Fruit fly (Drosophila melanogaster) whole organism, embryonic: ENCODE measurements around the gene CG6878.
A peak's percentile ranks its signal among the peaks of the same experiment; 100 is the strongest.

ENCODE experiments used
- CG1024 ChIP-seq: fragments of 200-800 bp; sonication (Bioruptor generic); IDR thresholded peaks from 2 replicates; pipeline ENCODE4 v1.3.6; 2022; ENCODE audit warnings: missing biosample characterization, missing genetic modification characterization
- CG10274 ChIP-seq: fragments of 200-800 bp; sonication (Bioruptor generic); optimal IDR thresholded peaks from 3 replicates; lab custom pipeline; 2017; ENCODE audit warnings: missing biosample characterization, mild to moderate bottlenecking, missing genetic modification characterization
- CG11085 ChIP-seq: fragments of 200-800 bp; sonication (Bioruptor generic); IDR thresholded peaks from 2 replicates; pipeline ENCODE4 v1.3.6; 2022; ENCODE audit warnings: missing biosample characterization, missing genetic modification characterization
- CG11398 ChIP-seq: fragments of 200-800 bp; sonication (Bioruptor generic); optimal IDR thresholded peaks from 2 replicates; lab custom pipeline; 2016; ENCODE audit warnings: missing biosample characterization, missing genetic modification characterization
- CG11504 ChIP-seq: fragments of 200-800 bp; sonication (Bioruptor generic); optimal IDR thresholded peaks from 3 replicates; lab custom pipeline; 2019; ENCODE audit warnings: missing biosample characterization, mild to moderate bottlenecking, missing genetic modification characterization, moderate library complexity
- CG11723 ChIP-seq: fragments of 200-800 bp; sonication (Bioruptor generic); optimal IDR thresholded peaks from 2 replicates; lab custom pipeline; 2017; ENCODE audit warnings: missing biosample characterization, mild to moderate bottlenecking, missing genetic modification characterization
- CG13775 ChIP-seq: fragments of 200-800 bp; sonication (Bioruptor generic); optimal IDR thresholded peaks from 3 replicates; lab custom pipeline; 2017; ENCODE audit warnings: missing biosample characterization, mild to moderate bottlenecking, missing genetic modification characterization
- CG14667 ChIP-seq: fragments of 200-800 bp; sonication (Bioruptor generic); IDR thresholded peaks from 2 replicates; pipeline ENCODE4 v1.3.6; 2022; ENCODE audit warnings: missing biosample characterization, missing genetic modification characterization
- CG14710 ChIP-seq: fragments of 200-800 bp; sonication (Bioruptor generic); optimal IDR thresholded peaks from 3 replicates; lab custom pipeline; 2019; ENCODE audit warnings: missing biosample characterization, mild to moderate bottlenecking, missing genetic modification characterization, moderate library complexity
- CG15011 ChIP-seq: fragments of 200-800 bp; sonication (Bioruptor generic); optimal IDR thresholded peaks from 3 replicates; lab custom pipeline; 2018; ENCODE audit warnings: missing biosample characterization, mild to moderate bottlenecking, missing genetic modification characterization
- CG1602 ChIP-seq: fragments of 200-800 bp; sonication (Bioruptor generic); optimal IDR thresholded peaks from 3 replicates; lab custom pipeline; 2016; ENCODE audit warnings: missing biosample characterization, missing genetic modification characterization
- CG16863 ChIP-seq: fragments of 200-800 bp; sonication (Bioruptor generic); optimal IDR thresholded peaks from 3 replicates; lab custom pipeline; 2016; ENCODE audit warnings: missing biosample characterization, missing genetic modification characterization
- CG17385 ChIP-seq: fragments of 200-800 bp; sonication (Bioruptor generic); optimal IDR thresholded peaks from 3 replicates; lab custom pipeline; 2018; ENCODE audit warnings: missing biosample characterization, mild to moderate bottlenecking, missing genetic modification characterization
- CG18262 ChIP-seq: fragments of 200-800 bp; optimal IDR thresholded peaks from 3 replicates; lab custom pipeline; 2019; ENCODE audit warnings: missing biosample characterization, mild to moderate bottlenecking, missing genetic modification characterization, moderate library complexity
- CG1832 ChIP-seq: fragments of 200-800 bp; sonication (Bioruptor generic); optimal IDR thresholded peaks from 2 replicates; lab custom pipeline; 2017; ENCODE audit warnings: missing biosample characterization, mild to moderate bottlenecking, missing genetic modification characterization, inconsistent platforms
- CG4617 ChIP-seq: fragments of 200-800 bp; sonication (Bioruptor generic); optimal IDR thresholded peaks from 3 replicates; lab custom pipeline; 2016; ENCODE audit warnings: missing biosample characterization, missing genetic modification characterization, borderline replicate concordance
- CG4820 ChIP-seq: fragments of 200-800 bp; sonication (Bioruptor generic); optimal IDR thresholded peaks from 3 replicates; lab custom pipeline; 2016; ENCODE audit warnings: missing biosample characterization, missing genetic modification characterization
- CG6654 ChIP-seq: fragments of 200-800 bp; sonication (Bioruptor generic); optimal IDR thresholded peaks from 2 replicates; lab custom pipeline; 2017; ENCODE audit warnings: missing biosample characterization, mild to moderate bottlenecking, missing genetic modification characterization
- CG6813 ChIP-seq: fragments of 200-800 bp; sonication (Bioruptor generic); optimal IDR thresholded peaks from 2 replicates; lab custom pipeline; 2017; ENCODE audit warnings: missing biosample characterization, missing genetic modification characterization, mild to moderate bottlenecking, moderate library complexity, missing genetic modification reagents
- CG8944 ChIP-seq: fragments of 200-800 bp; sonication (Bioruptor generic); optimal IDR thresholded peaks from 3 replicates; lab custom pipeline; 2016; ENCODE audit warnings: missing biosample characterization, missing genetic modification characterization
- CG9797 ChIP-seq: fragments of 200-800 bp; sonication (Bioruptor generic); optimal IDR thresholded peaks from 3 replicates; lab custom pipeline; 2018; ENCODE audit warnings: missing biosample characterization, mild to moderate bottlenecking, missing genetic modification characterization
- Dll ChIP-seq: fragments of 200-800 bp; sonication (Bioruptor generic); IDR thresholded peaks from 4 replicates; pipeline ENCODE4 v1.3.6; 2022; ENCODE audit warnings: missing biosample characterization, missing genetic modification characterization; ENCODE audit not compliant: partially characterized antibody
- Ets65A ChIP-seq: fragments of 200-800 bp; sonication (Bioruptor generic); peaks from one replicate; lab custom pipeline; 2016; ENCODE audit warnings: missing biosample characterization, missing genetic modification characterization
- Gsc ChIP-seq: fragments of 200-800 bp; sonication (Bioruptor generic); IDR thresholded peaks from 2 replicates; pipeline ENCODE4 v1.3.6; 2022; ENCODE audit warnings: missing biosample characterization, missing genetic modification characterization
- Hmr ChIP-seq: fragments of 200-800 bp; sonication (Bioruptor generic); optimal IDR thresholded peaks from 3 replicates; lab custom pipeline; 2017; ENCODE audit warnings: mild to moderate bottlenecking, missing biosample characterization, missing genetic modification reagents, missing genetic modification characterization
- NFAT ChIP-seq: fragments of 200-800 bp; sonication (Bioruptor generic); IDR thresholded peaks from 2 replicates; pipeline ENCODE4 v1.3.6; 2022; ENCODE audit warnings: missing biosample characterization, missing genetic modification characterization
- Oli ChIP-seq: fragments of 200-800 bp; sonication (Bioruptor generic); optimal IDR thresholded peaks from 2 replicates; lab custom pipeline; 2018; ENCODE audit warnings: missing biosample characterization, mild to moderate bottlenecking, missing genetic modification characterization, moderate library complexity
- ab ChIP-seq: fragments of 200-800 bp; sonication (Bioruptor generic); optimal IDR thresholded peaks from 2 replicates; lab custom pipeline; 2016; ENCODE audit warnings: missing biosample characterization, missing genetic modification characterization
- ara ChIP-seq: fragments of 200-800 bp; sonication (Bioruptor generic); IDR thresholded peaks from 2 replicates; pipeline ENCODE4 v1.3.6; 2022; ENCODE audit warnings: missing biosample characterization, missing genetic modification characterization
- ase ChIP-seq: fragments of 200-800 bp; sonication (Bioruptor generic); IDR thresholded peaks from 3 replicates; pipeline ENCODE4 v1.3.6; 2022; ENCODE audit warnings: missing biosample characterization, missing genetic modification characterization
- bigmax ChIP-seq: fragments of 200-800 bp; sonication (Bioruptor generic); optimal IDR thresholded peaks from 2 replicates; lab custom pipeline; 2018; ENCODE audit warnings: missing biosample characterization, mild to moderate bottlenecking, missing genetic modification characterization
- chm ChIP-seq: fragments of 200-800 bp; sonication (Bioruptor generic); IDR thresholded peaks from 2 replicates; pipeline ENCODE4 v1.3.6; 2022; ENCODE audit warnings: missing biosample characterization, missing genetic modification characterization
- chn ChIP-seq: fragments of 200-800 bp; sonication (Bioruptor generic); optimal IDR thresholded peaks from 2 replicates; lab custom pipeline; 2016; ENCODE audit warnings: missing biosample characterization, missing genetic modification characterization
- danr ChIP-seq: fragments of 200-800 bp; sonication (Bioruptor generic); IDR thresholded peaks from 2 replicates; pipeline ENCODE4 v1.3.6; 2022; ENCODE audit warnings: missing biosample characterization, missing genetic modification characterization
- ems ChIP-seq: fragments of 200-800 bp; sonication (Bioruptor generic); optimal IDR thresholded peaks from 3 replicates; lab custom pipeline; 2016; ENCODE audit warnings: missing biosample characterization, missing genetic modification characterization
- jumu ChIP-seq: fragments of 200-800 bp; sonication (Bioruptor generic); optimal IDR thresholded peaks from 3 replicates; lab custom pipeline; 2016; ENCODE audit warnings: missing biosample characterization, missing genetic modification characterization
- ken ChIP-seq: fragments of 200-800 bp; sonication (Bioruptor generic); IDR thresholded peaks from 3 replicates; pipeline ENCODE4 v1.3.6; 2022; ENCODE audit warnings: missing biosample characterization, missing genetic modification characterization
- lab ChIP-seq: fragments of 200-800 bp; sonication (Bioruptor generic); optimal IDR thresholded peaks from 3 replicates; lab custom pipeline; 2017; ENCODE audit warnings: missing biosample characterization, missing genetic modification characterization, mild to moderate bottlenecking, moderate library complexity, missing genetic modification reagents
- luna ChIP-seq: fragments of 200-800 bp; sonication (Bioruptor generic); optimal IDR thresholded peaks from 2 replicates; lab custom pipeline; 2016; ENCODE audit warnings: missing biosample characterization, missing genetic modification characterization
- mirr ChIP-seq: fragments of 200-800 bp; sonication (Bioruptor generic); optimal IDR thresholded peaks from 3 replicates; lab custom pipeline; 2018; ENCODE audit warnings: missing biosample characterization, mild to moderate bottlenecking, missing genetic modification characterization
- mld ChIP-seq: fragments of 200-800 bp; sonication (Bioruptor generic); IDR thresholded peaks from 3 replicates; pipeline ENCODE4 v1.3.6; 2022; ENCODE audit warnings: missing biosample characterization, missing genetic modification characterization; ENCODE audit not compliant: partially characterized antibody
- nerfin-2 ChIP-seq: fragments of 200-800 bp; sonication (Bioruptor generic); IDR thresholded peaks from 2 replicates; pipeline ENCODE4 v1.3.6; 2022; ENCODE audit warnings: missing biosample characterization, missing genetic modification characterization; ENCODE audit not compliant: partially characterized antibody
- pum ChIP-seq: fragments of 200-800 bp; sonication (Bioruptor generic); optimal IDR thresholded peaks from 2 replicates; lab custom pipeline; 2016; ENCODE audit warnings: missing biosample characterization, missing genetic modification characterization
- sens ChIP-seq: fragments of 200-800 bp; sonication (Bioruptor generic); peaks from one replicate; lab custom pipeline; 2016; ENCODE audit warnings: missing biosample characterization, missing genetic modification characterization
- slp2 ChIP-seq: fragments of 200-800 bp; sonication (Bioruptor generic); optimal IDR thresholded peaks from 2 replicates; lab custom pipeline; 2016; ENCODE audit warnings: missing biosample characterization, missing genetic modification characterization
- tll ChIP-seq, 2 experiments: fragments of 200-800 bp in 1 of 2; fragments of >200 bp in 1 of 2; sonication (Bioruptor generic) in 1 of 2; optimal IDR thresholded peaks; 2 replicates each; lab custom pipeline; 2017 to 2019; ENCODE audit warnings: missing biosample characterization in 2 of 2, missing genetic modification characterization in 2 of 2, mild to moderate bottlenecking in 1 of 2, moderate library complexity in 1 of 2
- tx ChIP-seq: fragments of 200-800 bp; sonication (Bioruptor generic); optimal IDR thresholded peaks from 2 replicates; lab custom pipeline; 2016; ENCODE audit warnings: missing biosample characterization, missing genetic modification characterization
- vvl ChIP-seq: fragments of 200-800 bp; sonication (Bioruptor generic); IDR thresholded peaks from 2 replicates; pipeline ENCODE4 v1.3.6; 2022; ENCODE audit warnings: missing biosample characterization, missing genetic modification characterization
- zen2 ChIP-seq: fragments of 200-800 bp; sonication (Bioruptor generic); IDR thresholded peaks from 3 replicates; pipeline ENCODE4 v1.3.6; 2022; ENCODE audit warnings: missing biosample characterization, missing genetic modification characterization; ENCODE audit not compliant: partially characterized antibody

Gene CG6878

DNA sequence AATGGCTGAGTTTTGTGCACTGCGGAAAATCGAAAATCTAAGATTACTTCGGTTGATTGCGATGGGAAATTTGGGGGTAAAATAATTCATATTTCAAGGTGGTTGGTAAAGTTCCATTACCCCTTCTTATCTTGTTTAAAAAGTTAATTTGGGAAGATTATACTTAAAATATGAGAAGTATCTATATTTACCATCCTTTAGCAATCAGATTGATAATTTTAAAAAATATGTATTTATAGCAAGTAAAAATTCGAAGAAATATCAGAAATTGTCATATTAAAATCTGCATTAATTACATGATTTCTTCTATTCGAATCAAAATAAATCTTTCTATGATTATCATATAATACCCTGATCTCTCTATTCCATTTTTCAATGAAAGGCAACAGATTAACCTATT, 33.9 kb downstream of the CG6878 start (continued):
- TF ChIP-seq tx (no peak), CG18262 (tag; lab: Kevin White, UChicago) (peak; percentile 53), Ets65A (GFP tag; lab: Kevin White, UChicago) (no peak), CG1024 (GFP tag; lab: Robert Waterston, UW) (no peak)

DNA sequence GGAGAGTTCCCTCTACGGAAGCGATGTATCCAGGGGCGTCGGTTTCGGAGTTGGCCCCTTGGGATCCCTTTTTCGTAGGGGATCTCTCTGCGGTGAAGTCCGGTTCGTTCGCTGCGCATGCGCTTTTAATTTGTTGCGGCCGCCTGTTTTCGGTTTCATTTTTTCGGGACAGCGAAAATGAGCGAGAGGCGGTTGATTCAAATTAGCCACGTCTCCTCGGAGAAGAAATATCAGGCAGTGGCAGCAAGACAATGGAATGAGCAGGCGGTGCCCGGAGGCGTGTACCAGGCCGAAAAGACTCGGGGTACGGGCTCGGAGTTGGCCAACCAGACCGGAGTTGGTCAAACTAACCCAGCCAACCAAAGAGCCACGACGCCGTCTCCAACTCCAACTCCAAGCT, 34.6 kb downstream of the CG6878 start:
- no peak for TF ChIP-seq pum
- TF ChIP-seq Gsc (GFP tag; lab: Robert Waterston, UW), result no peak
- no peak for TF ChIP-seq ase (GFP tag; lab: Robert Waterston, UW)
- TF ChIP-seq vvl (GFP tag; lab: Robert Waterston, UW), result 0 out of 2 replicates have a peak, but pooled peaks have one; percentile 16
- no peak for TF ChIP-seq CG9797 (GFP tag; lab: Kevin White, UChicago)
- TF ChIP-seq CG1832 (GFP tag; lab: Kevin White, UChicago), result no peak
- peak; percentile 8; the same call in 1 of the 2 replicates for TF ChIP-seq chm (GFP tag; lab: Robert Waterston, UW)
- TF ChIP-seq CG10274 (GFP tag; lab: Kevin White, UChicago), result peak; percentile 51
- no peak for TF ChIP-seq CG11085 (GFP tag; lab: Robert Waterston, UW)
- no peak for TF ChIP-seq chn (GFP tag; lab: Kevin White, UChicago)
- no peak for TF ChIP-seq CG6654
- no peak for TF ChIP-seq Oli (tag; lab: Kevin White, UChicago)
- TF ChIP-seq ab (GFP tag; lab: Kevin White, UChicago), result no peak
- TF ChIP-seq tll (GFP tag; optimal IDR thresholded peaks at IDR 0.05; lab: Kevin White, UChicago), result no peak
- no peak for TF ChIP-seq CG4617 (GFP tag; lab: Kevin White, UChicago)
- no peak for TF ChIP-seq CG1602 (GFP tag; lab: Kevin White, UChicago)
- no peak for TF ChIP-seq luna (GFP tag; lab: Kevin White, UChicago)
- 0 out of 3 replicates have a peak, but pooled peaks have one; percentile 9 for TF ChIP-seq ken (GFP tag; lab: Robert Waterston, UW)
- TF ChIP-seq slp2 (GFP tag; lab: Kevin White, UChicago), result no peak
- TF ChIP-seq lab (GFP tag; lab: Kevin White, UChicago), result no peak
- no peak for TF ChIP-seq zen2 (GFP tag; lab: Robert Waterston, UW)
- no peak for TF ChIP-seq CG8944 (GFP tag; lab: Kevin White, UChicago)
- no peak for TF ChIP-seq CG11398
- TF ChIP-seq mld, result no peak
- no peak for TF ChIP-seq CG13775 (GFP tag; lab: Kevin White, UChicago)
- TF ChIP-seq CG4820 (GFP tag; lab: Kevin White, UChicago), result no peak
- no peak for TF ChIP-seq Hmr (GFP tag; lab: Kevin White, UChicago)
- 0 out of 4 replicates have a peak, but pooled peaks have one; percentile 10 for TF ChIP-seq Dll (GFP tag; lab: Robert Waterston, UW)
- TF ChIP-seq CG11723 (GFP tag; lab: Kevin White, UChicago), result no peak
- TF ChIP-seq, all 482 proteins: peak for 5

DNA sequence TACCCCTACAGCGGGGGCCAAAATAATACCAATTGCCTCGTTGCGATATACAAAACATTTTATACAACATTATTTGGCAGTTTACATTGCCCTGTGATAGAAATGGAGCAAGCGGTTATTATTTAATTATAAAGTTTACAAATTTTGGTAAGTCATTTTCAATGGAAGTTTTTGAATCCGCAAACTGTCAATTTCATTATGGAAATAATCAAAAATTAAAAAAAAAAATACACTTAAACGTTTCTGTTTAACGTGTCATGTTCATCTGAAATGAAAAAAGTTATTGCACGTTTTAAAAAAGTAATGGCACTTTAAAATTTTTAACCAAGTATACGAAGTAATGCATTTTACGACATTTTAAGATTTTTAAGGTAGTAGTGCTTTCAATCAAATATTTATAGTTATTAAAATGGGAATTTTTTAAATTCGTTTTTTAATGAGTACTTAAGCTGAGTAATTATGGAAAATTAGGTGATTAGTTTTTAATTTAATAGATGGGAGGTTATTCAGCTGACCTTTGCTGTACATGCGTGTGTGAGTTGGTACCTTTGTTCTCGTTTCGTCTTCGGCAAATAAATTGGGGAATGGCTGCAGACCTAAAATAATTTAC, 35.2 kb downstream of the CG6878 start:
- TF ChIP-seq CG6813 (no peak), CG11504 (tag; lab: Kevin White, UChicago) (peak; percentile 10), bigmax (GFP tag; lab: Kevin White, UChicago) (no peak), sens (peak; percentile 32), CG14710 (tag; lab: Kevin White, UChicago) (peak; percentile 1), mirr (no peak), nerfin-2 (no peak), ara (GFP tag; lab: Robert Waterston, UW) (no peak), NFAT (no peak), danr (GFP tag; lab: Robert Waterston, UW) (no peak), ems (no peak), jumu (GFP tag; lab: Kevin White, UChicago) (no peak), CG16863 (GFP tag; lab: Kevin White, UChicago) (no peak), CG14667 (GFP tag; lab: Robert Waterston, UW) (no peak), CG17385 (GFP tag; lab: Kevin White, UChicago) (no peak), CG15011 (no peak)
